Fruit fly (Drosophila melanogaster) whole organism, embryonic: ENCODE measurements around the gene BBS1.

Source experiments
- Asciz ChIP-seq: fragments of 200-800 bp; sonication (Bioruptor generic); optimal IDR thresholded peaks from 2 replicates; lab custom pipeline; 2017; ENCODE audit warnings: missing biosample characterization, mild to moderate bottlenecking, missing genetic modification characterization, missing genetic modification reagents
- Blimp-1 ChIP-seq: fragments of 200-800 bp; sonication (Bioruptor generic); optimal IDR thresholded peaks from 3 replicates; lab custom pipeline; 2018; ENCODE audit warnings: missing biosample characterization, missing genetic modification characterization, mild to moderate bottlenecking, moderate library complexity, missing genetic modification reagents
- Bteb2 ChIP-seq: fragments of 200-800 bp; sonication (Bioruptor generic); optimal IDR thresholded peaks from 2 replicates; lab custom pipeline; 2016; ENCODE audit warnings: missing biosample characterization, missing genetic modification characterization
- CG10274 ChIP-seq: fragments of 200-800 bp; sonication (Bioruptor generic); optimal IDR thresholded peaks from 3 replicates; lab custom pipeline; 2017; ENCODE audit warnings: missing biosample characterization, mild to moderate bottlenecking, missing genetic modification characterization
- CG10654 ChIP-seq: fragments of 200-800 bp; sonication (Bioruptor generic); optimal IDR thresholded peaks from 2 replicates; lab custom pipeline; 2016; ENCODE audit warnings: missing biosample characterization, missing genetic modification characterization
- CG11696 ChIP-seq: fragments of 200-800 bp; sonication (Bioruptor generic); IDR thresholded peaks from 2 replicates; pipeline ENCODE4 v1.3.6; 2022; ENCODE audit warnings: missing biosample characterization, missing genetic modification characterization
- CG11723 ChIP-seq: fragments of 200-800 bp; sonication (Bioruptor generic); optimal IDR thresholded peaks from 2 replicates; lab custom pipeline; 2017; ENCODE audit warnings: missing biosample characterization, mild to moderate bottlenecking, missing genetic modification characterization
- CG12155 ChIP-seq: fragments of 200-800 bp; sonication (Bioruptor generic); optimal IDR thresholded peaks from 3 replicates; lab custom pipeline; 2016; ENCODE audit warnings: missing biosample characterization, missing genetic modification characterization
- CG12659 ChIP-seq: fragments of 200-800 bp; sonication (Bioruptor generic); optimal IDR thresholded peaks from 3 replicates; lab custom pipeline; 2017; ENCODE audit warnings: mild to moderate bottlenecking, missing biosample characterization, missing genetic modification reagents, missing genetic modification characterization
- CG12769 ChIP-seq: fragments of 200-800 bp; sonication (Bioruptor generic); optimal IDR thresholded peaks from 2 replicates; lab custom pipeline; 2019; ENCODE audit warnings: missing biosample characterization, mild to moderate bottlenecking, missing genetic modification characterization, moderate library complexity
- CG13287 ChIP-seq: fragments of 200-800 bp; sonication (Bioruptor generic); IDR thresholded peaks from 2 replicates; pipeline ENCODE4 v1.3.6; 2022; ENCODE audit warnings: missing biosample characterization, missing genetic modification characterization; ENCODE audit not compliant: partially characterized antibody
- CG15601 ChIP-seq: fragments of 200-800 bp; sonication (Bioruptor generic); optimal IDR thresholded peaks from 3 replicates; lab custom pipeline; 2019; ENCODE audit warnings: missing biosample characterization, mild to moderate bottlenecking, missing genetic modification characterization, moderate library complexity
- CG17186 ChIP-seq: fragments of 200-800 bp; sonication (Bioruptor generic); optimal IDR thresholded peaks from 3 replicates; lab custom pipeline; 2017; ENCODE audit warnings: missing biosample characterization, missing genetic modification reagents, missing genetic modification characterization
- CG17385 ChIP-seq: fragments of 200-800 bp; sonication (Bioruptor generic); optimal IDR thresholded peaks from 3 replicates; lab custom pipeline; 2018; ENCODE audit warnings: missing biosample characterization, mild to moderate bottlenecking, missing genetic modification characterization
- CG30020 ChIP-seq: fragments of 200-800 bp; optimal IDR thresholded peaks from 2 replicates; lab custom pipeline; 2019; ENCODE audit warnings: missing biosample characterization, mild to moderate bottlenecking, missing genetic modification characterization, moderate library complexity
- CG30431 ChIP-seq: fragments of 200-800 bp; sonication (Bioruptor generic); optimal IDR thresholded peaks from 2 replicates; lab custom pipeline; 2017; ENCODE audit warnings: missing biosample characterization, missing genetic modification characterization
- CG3163 ChIP-seq: fragments of 200-800 bp; sonication (Bioruptor generic); optimal IDR thresholded peaks from 3 replicates; lab custom pipeline; 2016; ENCODE audit warnings: missing biosample characterization, missing genetic modification characterization
- CG32532 ChIP-seq: fragments of 200-800 bp; sonication (Bioruptor generic); IDR thresholded peaks from 2 replicates; pipeline ENCODE4 v1.3.6; 2022; ENCODE audit warnings: missing biosample characterization, missing genetic modification characterization
- CG3995 ChIP-seq: fragments of 200-800 bp; sonication (Bioruptor generic); optimal IDR thresholded peaks from 3 replicates; lab custom pipeline; 2016; ENCODE audit warnings: missing biosample characterization, missing genetic modification characterization
- CG4730 ChIP-seq: fragments of 200-800 bp; sonication (Bioruptor generic); IDR thresholded peaks from 2 replicates; pipeline ENCODE4 v1.3.6; 2022; ENCODE audit warnings: missing biosample characterization, missing genetic modification characterization
- CG6765 ChIP-seq: fragments of 200-800 bp; sonication (Bioruptor generic); optimal IDR thresholded peaks from 3 replicates; lab custom pipeline; 2017; ENCODE audit warnings: missing biosample characterization, mild to moderate bottlenecking, missing genetic modification characterization
- CG7745 ChIP-seq: fragments of 200-800 bp; sonication (Bioruptor generic); optimal IDR thresholded peaks from 2 replicates; lab custom pipeline; 2018; ENCODE audit warnings: missing biosample characterization, mild to moderate bottlenecking, missing genetic modification characterization, moderate library complexity
- CG8359 ChIP-seq: fragments of 200-800 bp; sonication (Bioruptor generic); optimal IDR thresholded peaks from 2 replicates; lab custom pipeline; 2017; ENCODE audit warnings: missing biosample characterization, mild to moderate bottlenecking, missing genetic modification characterization, borderline replicate concordance
- CG8478 ChIP-seq: fragments of >200 bp; optimal IDR thresholded peaks from 2 replicates; lab custom pipeline; 2018
- CG9876 ChIP-seq: fragments of 200-800 bp; sonication (Bioruptor generic); optimal IDR thresholded peaks from 2 replicates; lab custom pipeline; 2016; ENCODE audit warnings: missing biosample characterization, missing genetic modification characterization
- E2f1 ChIP-seq: fragments of 200-800 bp; sonication (Bioruptor generic); IDR thresholded peaks from 2 replicates; pipeline ENCODE4 v1.3.6; 2022; ENCODE audit warnings: missing biosample characterization, missing genetic modification characterization
- Jarid2 ChIP-seq: fragments of 200-800 bp; sonication (Bioruptor generic); optimal IDR thresholded peaks from 3 replicates; lab custom pipeline; 2017; ENCODE audit warnings: mild to moderate bottlenecking, missing biosample characterization, missing genetic modification reagents, missing genetic modification characterization
- Lpt ChIP-seq: fragments of >200 bp; optimal IDR thresholded peaks from 2 replicates; lab custom pipeline; 2018; ENCODE audit warnings: missing biosample characterization, missing genetic modification characterization
- NFAT ChIP-seq: fragments of 200-800 bp; sonication (Bioruptor generic); IDR thresholded peaks from 2 replicates; pipeline ENCODE4 v1.3.6; 2022; ENCODE audit warnings: missing biosample characterization, missing genetic modification characterization
- Optix ChIP-seq: fragments of 200-800 bp; sonication (Bioruptor generic); IDR thresholded peaks from 3 replicates; pipeline ENCODE4 v1.3.6; 2022; ENCODE audit warnings: missing biosample characterization, missing genetic modification characterization
- Ravus ChIP-seq: fragments of 200-800 bp; sonication (Bioruptor generic); IDR thresholded peaks from 2 replicates; pipeline ENCODE4 v1.3.6; 2022; ENCODE audit warnings: missing biosample characterization, missing genetic modification characterization
- Side ChIP-seq: fragments of 200-800 bp; sonication (Bioruptor generic); optimal IDR thresholded peaks from 2 replicates; lab custom pipeline; 2016; ENCODE audit warnings: missing biosample characterization, missing genetic modification characterization
- Ssrp ChIP-seq: fragments of 200-800 bp; sonication (Bioruptor generic); optimal IDR thresholded peaks from 2 replicates; lab custom pipeline; 2018; ENCODE audit warnings: missing biosample characterization, mild to moderate bottlenecking, missing genetic modification characterization, moderate library complexity
- Trl ChIP-seq, 3 experiments: fragments of >200 bp in 2 of 3; fragments of 200-800 bp in 1 of 3; sonication (Bioruptor generic) in 1 of 3; optimal IDR thresholded peaks; 2 replicates in 1 of 3; 3 replicates in 2 of 3; lab custom pipeline; 2016 to 2017; ENCODE audit warnings: missing biosample characterization in 1 of 3, missing genetic modification characterization in 1 of 3
- abd-A ChIP-seq: fragments of 200-800 bp; sonication (Bioruptor generic); optimal IDR thresholded peaks from 3 replicates; lab custom pipeline; 2019; ENCODE audit warnings: missing biosample characterization, mild to moderate bottlenecking, missing genetic modification characterization, moderate library complexity
- bsh ChIP-seq, 2 experiments: fragments of 200-800 bp; sonication (Bioruptor generic); optimal IDR thresholded peaks; 2 replicates each; lab custom pipeline; 2017 to 2018; ENCODE audit warnings: mild to moderate bottlenecking in 2 of 2, missing biosample characterization in 2 of 2, missing genetic modification characterization in 2 of 2, moderate library complexity in 1 of 2
- crol ChIP-seq: fragments of 200-800 bp; sonication (Bioruptor generic); IDR thresholded peaks from 2 replicates; pipeline ENCODE4 v1.3.6; 2022; ENCODE audit warnings: missing biosample characterization, missing genetic modification characterization
- dpn ChIP-seq, 2 experiments: fragments of 200-800 bp; sonication (Bioruptor generic); optimal IDR thresholded peaks; 3 replicates each; lab custom pipeline; 2016; ENCODE audit warnings: missing biosample characterization in 2 of 2, missing genetic modification characterization in 2 of 2
- eve ChIP-seq, 2 experiments: fragments of >200 bp; optimal IDR thresholded peaks; 2 replicates each; lab custom pipeline; 2017; ENCODE audit warnings: missing biosample characterization in 2 of 2, missing genetic modification characterization in 2 of 2
- fru ChIP-seq: fragments of >200 bp; optimal IDR thresholded peaks from 2 replicates; lab custom pipeline; 2017
- h ChIP-seq: fragments of >200 bp; optimal IDR thresholded peaks from 2 replicates; lab custom pipeline; 2017
- jing ChIP-seq: fragments of 200-800 bp; sonication (Bioruptor generic); optimal IDR thresholded peaks from 2 replicates; lab custom pipeline; 2018; ENCODE audit warnings: missing biosample characterization, mild to moderate bottlenecking, missing genetic modification characterization
- rib ChIP-seq: fragments of 200-800 bp; sonication (Bioruptor generic); IDR thresholded peaks from 2 replicates; pipeline ENCODE4 v1.3.6; 2022; ENCODE audit warnings: missing biosample characterization, missing genetic modification characterization
- so ChIP-seq: fragments of 200-800 bp; sonication (Bioruptor generic); IDR thresholded peaks from 3 replicates; pipeline ENCODE4 v1.3.6; 2022; ENCODE audit warnings: missing biosample characterization, missing genetic modification characterization
- ssp ChIP-seq: fragments of 200-800 bp; sonication (Bioruptor generic); IDR thresholded peaks from 2 replicates; pipeline ENCODE4 v1.3.6; 2022; ENCODE audit warnings: missing biosample characterization, missing genetic modification characterization
- stc ChIP-seq: fragments of 200-800 bp; sonication (Bioruptor generic); IDR thresholded peaks from 2 replicates; pipeline ENCODE4 v1.3.6; 2022; ENCODE audit warnings: missing biosample characterization, missing genetic modification characterization
- tna ChIP-seq: fragments of 200-800 bp; sonication (Bioruptor generic); IDR thresholded peaks from 2 replicates; pipeline ENCODE4 v1.3.6; 2022; ENCODE audit warnings: missing biosample characterization, missing genetic modification characterization; ENCODE audit not compliant: partially characterized antibody
- trh ChIP-seq: fragments of 200-800 bp; sonication (Bioruptor generic); optimal IDR thresholded peaks from 2 replicates; lab custom pipeline; 2016; ENCODE audit warnings: missing biosample characterization, missing genetic modification characterization
- zf30C ChIP-seq: fragments of 200-800 bp; sonication (Bioruptor generic); optimal IDR thresholded peaks from 3 replicates; lab custom pipeline; 2018; ENCODE audit warnings: missing biosample characterization, mild to moderate bottlenecking, missing genetic modification characterization

Gene BBS1

DNA sequence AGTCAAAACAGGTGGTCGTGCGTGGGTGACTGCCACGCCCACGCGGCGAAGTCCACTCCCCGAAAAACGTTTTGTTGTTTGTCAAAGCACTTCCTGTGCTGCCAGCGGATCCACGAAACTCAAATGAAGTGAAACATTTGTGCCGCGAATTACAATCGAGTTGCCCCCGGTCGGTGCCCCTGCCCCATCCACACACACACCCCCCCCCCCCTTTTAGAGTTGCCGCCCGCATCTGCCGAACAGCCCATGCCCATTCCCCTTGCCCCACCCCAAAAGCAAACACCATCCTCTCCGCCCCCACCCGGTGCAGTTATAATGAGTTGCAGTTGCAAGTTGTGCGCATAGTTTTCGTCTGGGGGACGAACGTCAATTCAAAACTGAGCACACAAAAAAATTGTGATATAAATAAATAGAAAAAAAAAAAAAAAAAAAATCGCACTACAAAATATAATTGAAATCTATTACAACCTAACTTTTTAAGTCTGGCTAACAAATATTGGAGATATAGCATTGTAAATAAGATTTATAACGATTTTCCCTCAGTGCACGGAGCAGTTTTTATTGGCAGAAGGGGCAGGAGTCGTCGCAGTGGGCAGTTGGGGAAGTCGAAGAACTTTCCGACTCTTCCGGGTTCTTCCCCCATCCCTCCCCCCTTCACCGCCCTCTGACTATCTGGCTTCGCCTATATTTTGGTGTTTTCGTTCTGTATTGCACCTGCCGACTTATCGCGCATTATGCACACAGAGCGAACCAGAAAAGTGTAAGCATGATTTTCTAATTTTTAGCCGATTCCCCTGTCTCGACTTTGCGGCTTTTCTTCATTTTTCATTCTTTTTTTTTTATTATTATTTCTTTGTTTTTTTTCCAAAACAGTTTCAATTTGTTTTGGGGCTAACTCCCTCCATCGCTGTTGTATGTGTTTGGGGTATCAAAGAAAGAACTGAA lies 26.1 kb downstream of the BBS1 start (continued):
- TF ChIP-seq Jarid2 (GFP tag; lab: Kevin White, UChicago) (no peak), tna (GFP tag; lab: Robert Waterston, UW) (no peak), bsh (GFP tag; optimal IDR thresholded peaks at IDR 0.05; lab: Kevin White, UChicago) (peak in 1 of 2 experiments; percentile 92), CG11696 (GFP tag; lab: Robert Waterston, UW) (0 out of 2 replicates have a peak, but pooled peaks have one; percentile 9), E2f1 (GFP tag; lab: Robert Waterston, UW) (peak; percentile 65), CG8478 (no peak), so (GFP tag; lab: Robert Waterston, UW) (peak; percentile 8; the same call in 1 of the 3 replicates), rib (GFP tag; lab: Robert Waterston, UW) (no peak), zf30C (GFP tag; lab: Kevin White, UChicago) (no peak), CG13287 (GFP tag; lab: Robert Waterston, UW) (no peak), CG32532 (GFP tag; lab: Robert Waterston, UW) (no peak), CG6765 (no peak), CG3995 (GFP tag; lab: Kevin White, UChicago) (no peak), stc (GFP tag; lab: Robert Waterston, UW) (no peak), ssp (GFP tag; lab: Robert Waterston, UW) (0 out of 2 replicates have a peak, but pooled peaks have one; percentile 46), CG15601 (tag; lab: Kevin White, UChicago) (peak; percentile 58), Ravus (GFP tag; lab: Robert Waterston, UW) (no peak), fru (lab: Kevin White, UChicago) (no peak), Blimp-1 (GFP tag; lab: Kevin White, UChicago) (peak; percentile 84), crol (GFP tag; lab: Robert Waterston, UW) (peak; percentile 79), CG9876 (peak; percentile 3), CG12155 (peak; percentile 5), jing (no peak), eve (GFP tag; optimal IDR thresholded peaks at IDR 0.05; lab: Kevin White, UChicago) (no peak), Ssrp (tag; lab: Kevin White, UChicago) (peak; percentile 66), Asciz (GFP tag; lab: Kevin White, UChicago) (peak; percentile 43), dpn (GFP tag; optimal IDR thresholded peaks at IDR 0.05; lab: Kevin White, UChicago) (peak; percentile 6 to 39), CG7745 (tag; lab: Kevin White, UChicago) (peak; percentile 53), NFAT (no peak), CG3163 (GFP tag; lab: Kevin White, UChicago) (no peak), abd-A (tag; lab: Kevin White, UChicago) (no peak), CG8359 (peak; percentile 38), CG12769 (tag; lab: Kevin White, UChicago) (no peak), CG10274 (GFP tag; lab: Kevin White, UChicago) (no peak), trh (GFP tag; lab: Kevin White, UChicago) (peak; percentile 24), CG17385 (GFP tag; lab: Kevin White, UChicago) (peak; percentile 39), Side (GFP tag; lab: Kevin White, UChicago) (no peak), CG10654 (GFP tag; lab: Kevin White, UChicago) (peak; percentile 19), CG30431 (GFP tag; lab: Kevin White, UChicago) (peak; percentile 47), Lpt (GFP tag; lab: Kevin White, UChicago) (no peak), Trl (optimal IDR thresholded peaks at IDR 0.05; lab: Kevin White, UChicago) (no peak), Trl (GFP tag; optimal IDR thresholded peaks at IDR 0.05; lab: Kevin White, UChicago) (no peak), Bteb2 (no peak), CG4730 (GFP tag; lab: Robert Waterston, UW) (peak; percentile 48; the same call in 1 of the 2 replicates), CG30020 (tag; lab: Kevin White, UChicago) (no peak), h (no peak), CG11723 (GFP tag; lab: Kevin White, UChicago) (no peak), CG12659 (no peak), Optix (GFP tag; lab: Robert Waterston, UW) (peak; percentile 52; the same call in 1 of the 3 replicates), CG17186 (GFP tag; lab: Kevin White, UChicago) (no peak)
